Worm (Caenorhabditis elegans): ENCODE measurements around the gene flp-10.

The flp-10 gene

DNA sequence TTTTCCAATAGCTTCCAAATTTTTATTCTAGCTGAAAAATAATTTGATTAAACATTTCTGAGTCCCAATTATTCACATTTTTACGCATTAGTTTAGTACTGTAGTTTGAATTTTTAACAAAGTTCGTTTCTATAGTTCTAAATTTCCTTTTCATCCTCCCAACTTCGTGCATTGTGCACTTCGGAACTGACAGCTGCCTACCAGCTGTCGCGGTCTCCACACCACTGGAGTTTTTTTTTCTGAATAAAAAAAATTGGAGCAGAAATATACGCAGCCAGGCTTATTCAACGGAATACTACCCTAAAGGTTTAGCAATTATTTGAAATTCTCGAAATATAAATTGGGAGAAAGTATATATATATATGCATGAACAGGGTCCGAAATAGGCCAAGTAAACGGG is 19.5 kb upstream of the flp-10 start:
- TF ChIP-seq dao-5 (tag; optimal IDR thresholded peaks at IDR 0.05) (no peak), W03F9.2 (tag; optimal IDR thresholded peaks at IDR 0.05) (no peak), him-1 (tag; optimal IDR thresholded peaks at IDR 0.05) (no peak)

DNA sequence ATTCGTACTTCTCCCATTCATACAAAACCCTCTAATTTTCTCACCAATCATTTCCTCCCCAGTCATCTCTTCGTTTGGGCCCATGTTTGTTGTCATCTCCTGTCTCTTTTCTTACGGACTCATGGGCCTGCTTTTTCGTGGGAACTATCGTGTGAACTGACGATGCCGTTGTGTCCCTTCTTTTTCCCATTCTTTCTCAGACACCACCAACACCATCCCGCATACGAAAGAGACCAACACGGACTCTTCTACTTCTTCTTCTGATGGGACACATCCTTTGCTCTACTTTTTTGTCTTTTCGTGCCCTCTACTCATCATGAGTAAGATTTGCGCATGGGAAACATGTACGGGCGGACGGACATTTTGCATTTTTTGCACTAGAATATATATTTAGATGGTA is 18.4 kb upstream of the flp-10 start:
- no peak for TF ChIP-seq W03F9.2 (tag; optimal IDR thresholded peaks at IDR 0.05)

DNA sequence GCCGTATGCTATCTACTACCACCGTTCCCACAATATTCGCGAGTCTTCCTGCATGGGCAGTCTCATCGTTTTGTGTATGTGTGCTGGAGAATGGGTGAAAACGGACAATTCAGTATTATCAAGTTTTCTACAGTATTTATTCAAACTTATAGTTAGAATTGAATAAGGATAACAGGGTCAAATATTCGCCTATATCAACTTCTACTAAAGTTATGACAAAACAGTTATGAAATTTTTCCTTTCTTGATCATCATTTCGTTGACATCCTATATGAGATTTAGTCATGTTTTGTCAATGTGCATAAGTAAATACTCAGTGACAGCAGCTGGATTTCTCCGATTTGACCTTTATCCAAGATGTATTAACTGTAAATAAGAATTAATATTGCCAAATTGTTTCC is 17.4 kb upstream of the flp-10 start:
- TF ChIP-seq him-1 (tag; optimal IDR thresholded peaks at IDR 0.05): no peak
- TF ChIP-seq dao-5 (tag; optimal IDR thresholded peaks at IDR 0.05): no peak
- no peak for TF ChIP-seq W03F9.2 (tag; optimal IDR thresholded peaks at IDR 0.05)

DNA sequence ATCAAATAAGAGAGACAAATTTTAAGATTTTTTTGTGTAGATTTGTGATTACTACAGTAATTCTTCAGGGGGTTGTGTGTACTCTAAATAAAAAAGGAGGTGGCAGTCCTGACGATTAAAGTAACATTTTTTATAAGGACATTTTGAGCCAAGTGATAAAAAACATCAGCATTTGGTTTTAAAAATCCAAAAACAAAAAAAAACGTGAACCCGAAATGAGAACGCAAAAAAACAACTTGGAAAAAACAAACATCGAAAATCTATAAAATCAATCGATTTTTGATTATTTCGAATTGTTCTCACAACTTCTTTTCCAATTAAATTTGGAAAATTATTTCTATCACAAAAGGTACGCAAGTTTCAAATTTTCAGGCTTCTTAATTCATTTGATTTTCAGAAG is 1.7 kb downstream of the flp-10 start, which contains the start of gene T06C10.3:
T06C10.3 (plus strand) TSS at position 301 of the 400 bp plus-strand sequence.
- TF ChIP-seq dao-5 (tag; optimal IDR thresholded peaks at IDR 0.05): no peak
- TF ChIP-seq W03F9.2 (tag; optimal IDR thresholded peaks at IDR 0.05): no peak
- TF ChIP-seq him-1 (tag; optimal IDR thresholded peaks at IDR 0.05): no peak

DNA sequence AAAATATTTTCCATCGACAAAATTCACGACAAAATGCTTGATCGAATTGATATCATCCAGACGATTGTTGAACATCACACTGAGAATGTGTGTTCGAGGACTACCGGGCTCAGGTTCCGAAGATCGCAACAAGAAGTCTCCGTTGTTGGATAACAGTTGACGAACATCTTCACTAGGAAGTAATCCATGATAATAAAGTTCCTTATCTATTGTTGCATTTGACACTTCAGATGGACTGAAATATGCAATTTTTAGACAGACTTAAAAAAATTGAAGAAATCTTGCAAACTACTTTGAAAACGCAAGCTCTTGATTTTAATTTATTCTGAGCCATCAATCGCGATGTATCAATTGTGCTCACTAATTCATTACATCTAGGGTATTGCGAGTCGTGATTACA is 8.5 kb downstream of the flp-10 start:
- TF ChIP-seq dao-5 (tag; optimal IDR thresholded peaks at IDR 0.05) (no peak), him-1 (tag; optimal IDR thresholded peaks at IDR 0.05) (no peak), W03F9.2 (tag; optimal IDR thresholded peaks at IDR 0.05) (no peak)

DNA sequence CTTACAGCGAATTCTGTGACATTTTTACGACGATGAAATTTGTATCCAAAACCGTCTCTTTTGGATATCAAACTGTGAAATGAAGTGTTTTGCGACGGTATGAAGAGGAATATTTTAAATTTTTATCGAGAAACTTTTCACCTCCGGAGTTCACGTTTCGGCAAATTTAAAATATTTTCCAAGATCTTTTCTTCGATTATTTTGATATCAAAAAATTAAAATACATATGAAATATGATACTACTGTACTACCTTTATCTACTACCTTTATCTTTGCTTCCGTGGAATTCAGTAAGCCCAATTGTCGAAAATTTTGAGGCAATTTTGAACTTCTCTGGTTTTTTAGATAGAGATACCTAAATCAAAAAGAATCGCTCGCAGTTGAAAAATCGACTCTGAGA is 9.1 kb downstream of the flp-10 start, which contains the start of gene kin-26:
kin-26 (minus strand) TSS at position 101 of the 400 bp plus-strand sequence.
- no peak for TF ChIP-seq W03F9.2 (tag; optimal IDR thresholded peaks at IDR 0.05)

DNA sequence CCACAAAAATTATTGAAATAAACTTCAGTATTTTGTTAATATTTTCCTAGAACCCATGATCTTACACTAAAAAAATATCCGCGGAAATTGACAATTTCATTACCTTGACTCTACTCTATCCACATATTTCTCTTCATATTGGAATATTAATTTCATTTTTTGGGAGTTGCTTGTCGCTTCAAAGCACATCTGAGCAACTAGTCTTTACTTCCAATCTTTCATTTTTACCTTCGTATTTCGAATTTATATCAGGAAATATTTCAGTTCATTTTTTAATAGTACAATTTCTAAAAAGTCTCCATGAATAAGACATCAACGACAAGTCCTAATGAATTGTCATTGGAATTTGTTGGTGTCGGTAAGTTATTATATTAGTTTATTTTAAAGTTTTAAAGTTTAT is 10.3 kb downstream of the flp-10 start, which contains the start of gene srt-73:
srt-73 (plus strand) TSS at position 301 of the 400 bp plus-strand sequence.
- TF ChIP-seq W03F9.2 (tag; optimal IDR thresholded peaks at IDR 0.05): no peak
- no peak for TF ChIP-seq dao-5 (tag; optimal IDR thresholded peaks at IDR 0.05)
- no peak for TF ChIP-seq him-1 (tag; optimal IDR thresholded peaks at IDR 0.05)

DNA sequence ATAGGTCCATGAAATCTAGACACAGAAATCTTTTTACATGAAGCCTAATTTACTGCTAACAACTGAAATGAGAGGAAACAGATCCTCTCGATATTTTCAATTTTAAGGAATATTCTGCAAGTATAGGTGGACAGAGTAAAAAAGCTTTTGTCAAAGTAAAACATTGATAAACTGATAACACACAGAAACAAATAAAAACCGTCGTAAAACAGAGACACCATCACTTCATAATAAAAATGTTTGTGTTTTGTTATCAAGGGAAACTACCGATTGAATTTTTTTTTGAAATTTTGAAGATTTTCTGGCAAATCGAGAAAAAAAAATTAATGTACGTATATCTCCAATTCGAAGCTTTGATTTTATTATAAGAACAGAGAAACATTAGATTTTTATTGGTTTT is 12.5 kb downstream of the flp-10 start:
- TF ChIP-seq W03F9.2 (tag; optimal IDR thresholded peaks at IDR 0.05): no peak
- no peak for TF ChIP-seq him-1 (tag; optimal IDR thresholded peaks at IDR 0.05)
- no peak for TF ChIP-seq dao-5 (tag; optimal IDR thresholded peaks at IDR 0.05)

DNA sequence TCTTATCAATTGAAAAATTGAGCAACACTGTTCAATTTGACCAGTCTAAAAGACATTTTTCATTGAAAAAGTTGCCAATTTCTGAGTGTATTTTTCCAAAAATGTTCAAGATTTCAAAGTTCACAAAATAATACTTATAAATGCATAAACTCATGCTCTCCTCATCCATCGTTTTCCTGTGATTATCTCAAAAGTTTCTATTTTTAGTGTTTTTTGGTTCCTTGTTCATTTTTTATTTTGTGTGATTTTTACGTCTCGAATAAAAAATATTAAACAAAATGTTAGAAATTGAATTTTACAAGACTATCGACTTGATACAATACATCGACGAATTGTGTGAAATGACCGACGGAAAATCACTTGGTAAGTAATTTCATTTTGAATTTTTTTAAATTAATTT is 13.0 kb downstream of the flp-10 start, which contains the start of gene atic-1:
atic-1 (plus strand) TSS at position 301 of the 400 bp plus-strand sequence.
- no peak for TF ChIP-seq dao-5 (tag; optimal IDR thresholded peaks at IDR 0.05)

DNA sequence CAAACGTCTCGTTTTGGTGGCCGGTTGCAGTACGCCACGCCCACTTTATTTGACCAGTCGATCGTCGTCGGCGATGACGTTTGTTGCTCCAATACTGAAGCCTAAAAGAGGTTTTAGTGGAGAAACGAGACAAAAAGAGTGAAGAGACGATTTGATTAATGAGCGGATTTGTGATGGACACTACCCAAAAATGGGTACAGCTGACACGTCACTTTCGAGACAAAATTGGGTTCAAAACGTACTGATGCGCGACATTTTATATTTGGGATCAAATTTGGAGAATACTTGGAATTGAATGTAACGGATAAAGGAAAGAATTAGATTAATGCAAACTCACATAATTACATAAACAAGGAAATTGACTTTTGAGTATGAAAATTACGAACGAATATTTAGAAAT is 28.7 kb downstream of the flp-10 start, which contains the start of gene ilys-4:
ilys-4 (minus strand) TSS at position 101 of the 400 bp plus-strand sequence.
- TF ChIP-seq him-1 (tag; optimal IDR thresholded peaks at IDR 0.05): no peak
- TF ChIP-seq W03F9.2 (tag; optimal IDR thresholded peaks at IDR 0.05): no peak
- no peak for TF ChIP-seq dao-5 (tag; optimal IDR thresholded peaks at IDR 0.05)

DNA sequence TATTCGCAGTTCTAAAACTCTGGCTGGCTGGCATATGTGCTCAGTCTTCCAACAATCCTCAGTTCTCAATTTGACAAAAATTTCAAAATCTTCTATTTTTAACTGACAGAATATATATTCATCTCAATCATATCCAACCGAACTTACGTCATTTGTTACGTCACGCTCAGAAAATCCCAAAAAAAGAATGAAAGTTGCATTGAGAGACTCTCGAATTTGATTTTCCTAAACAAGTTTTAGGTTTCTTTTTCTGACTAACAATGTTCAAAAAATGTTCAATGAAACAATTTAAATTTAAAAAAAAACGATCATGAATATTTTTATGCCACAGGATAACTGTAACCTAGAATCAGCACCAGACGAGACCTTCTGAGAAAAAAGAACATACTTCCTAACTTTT is 29.2 kb downstream of the flp-10 start:
- TF ChIP-seq him-1 (tag; optimal IDR thresholded peaks at IDR 0.05) (no peak), W03F9.2 (tag; optimal IDR thresholded peaks at IDR 0.05) (no peak), dao-5 (tag; optimal IDR thresholded peaks at IDR 0.05) (no peak)

DNA sequence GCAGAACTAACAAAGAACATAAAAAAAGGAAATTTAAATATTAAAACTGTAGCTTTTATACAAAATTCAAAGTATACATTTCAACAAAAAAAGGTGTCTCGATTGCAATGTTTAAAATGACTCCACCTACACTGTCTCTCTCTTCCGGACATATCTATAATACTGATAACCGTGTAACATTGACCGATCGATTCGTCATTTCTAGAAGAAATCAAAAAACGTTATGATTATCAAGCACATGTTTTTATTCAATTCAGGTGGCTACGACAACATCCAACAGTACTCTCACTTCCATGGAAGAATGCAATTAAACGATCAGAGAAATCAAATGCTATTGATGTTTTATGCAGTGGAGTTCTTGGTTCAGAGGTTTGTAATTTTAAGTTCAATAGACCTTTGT is 29.8 kb downstream of the flp-10 start:
- TF ChIP-seq him-1 (tag; optimal IDR thresholded peaks at IDR 0.05): no peak
- no peak for TF ChIP-seq dao-5 (tag; optimal IDR thresholded peaks at IDR 0.05)

DNA sequence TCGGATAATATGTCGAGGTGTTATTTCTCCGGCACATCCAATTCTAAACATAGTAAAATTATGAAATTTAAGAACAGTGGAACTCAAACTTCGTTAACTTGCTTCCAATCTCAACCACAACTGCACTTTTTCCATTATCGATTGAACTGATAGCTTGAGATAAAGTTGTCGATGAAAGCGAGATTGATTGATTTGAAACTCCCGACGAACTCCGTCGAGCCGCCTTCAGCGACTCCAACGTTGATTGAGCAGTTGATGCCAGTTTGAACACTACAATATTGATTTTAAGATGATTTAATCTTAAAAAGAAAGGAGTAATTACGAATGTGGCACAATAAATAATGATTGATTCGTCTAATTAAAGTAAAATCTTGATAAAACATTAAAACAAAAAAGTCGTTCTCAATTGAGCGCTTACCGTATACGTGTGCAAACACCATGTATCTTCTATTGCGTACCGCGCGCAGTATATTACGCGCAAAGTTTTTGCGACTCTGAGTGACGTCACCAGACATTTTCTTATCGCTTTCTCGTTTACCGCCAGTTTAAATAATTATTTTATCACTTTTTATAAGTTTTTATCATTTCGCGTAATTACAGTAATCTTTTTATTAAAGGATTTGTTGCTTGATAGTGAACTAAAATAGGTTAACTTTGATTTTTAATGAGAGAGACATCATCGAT is 33.7 kb downstream of the flp-10 start, which contains the start of gene arp-11:
arp-11 (minus strand) TSS at position 51 of the 684 bp plus-strand sequence.
- no peak for TF ChIP-seq dao-5 (tag; optimal IDR thresholded peaks at IDR 0.05)
- TF ChIP-seq him-1 (tag; optimal IDR thresholded peaks at IDR 0.05): no peak
- peak; percentile 84 for TF ChIP-seq W03F9.2 (tag; optimal IDR thresholded peaks at IDR 0.05)

DNA sequence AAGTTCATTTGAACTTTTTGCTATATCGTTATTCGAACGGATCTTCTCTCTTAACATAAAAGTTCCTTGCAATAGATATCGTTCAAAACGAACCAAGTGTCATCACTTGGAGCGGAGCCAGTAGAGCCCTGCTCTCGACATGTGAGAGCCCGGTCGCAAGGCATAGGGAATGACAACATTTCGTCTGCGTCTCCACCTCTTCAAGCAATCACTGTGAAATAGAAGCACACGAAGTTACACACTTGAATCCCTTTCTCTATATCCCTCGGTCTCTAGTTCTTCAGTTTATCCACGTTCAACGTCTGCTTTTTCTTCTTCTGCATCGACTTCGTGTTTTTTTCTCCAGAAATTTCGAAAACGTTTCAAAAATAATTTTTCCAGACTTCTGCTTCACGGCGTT is 34.7 kb downstream of the flp-10 start, which contains the start of gene C49H3.6:
C49H3.6 (plus strand) TSS at position 380 of the 400 bp plus-strand sequence.
- TF ChIP-seq him-1 (tag; optimal IDR thresholded peaks at IDR 0.05): no peak
- TF ChIP-seq dao-5 (tag; optimal IDR thresholded peaks at IDR 0.05): no peak
- TF ChIP-seq W03F9.2 (tag; optimal IDR thresholded peaks at IDR 0.05): no peak

DNA sequence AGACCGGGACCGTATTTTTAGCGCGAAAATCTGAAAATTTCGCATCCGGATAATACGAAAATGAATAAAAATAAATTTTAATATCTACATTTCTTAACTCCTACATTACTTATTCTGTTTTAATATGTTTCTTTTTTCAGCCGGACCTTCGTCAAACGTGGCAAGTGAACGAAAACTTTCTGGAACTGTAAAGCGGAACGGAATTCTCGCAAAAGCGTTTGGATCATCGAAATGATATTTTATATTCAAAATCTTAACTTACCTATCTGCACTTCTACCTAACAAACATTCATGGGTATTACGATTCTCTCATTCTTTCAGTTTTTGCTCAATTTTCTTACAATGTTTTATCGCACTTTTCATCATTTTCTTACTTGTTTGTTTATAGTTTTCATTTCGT is 37.9 kb downstream of the flp-10 start:
- TF ChIP-seq dao-5 (tag; optimal IDR thresholded peaks at IDR 0.05) (no peak), W03F9.2 (tag; optimal IDR thresholded peaks at IDR 0.05) (no peak), him-1 (tag; optimal IDR thresholded peaks at IDR 0.05) (no peak)
